Fruit fly (Drosophila melanogaster) whole organism: Measurements from ENCODE around the gene CG9577.

Source experiments
- CG8478 ChIP-seq: fragments of >200 bp; optimal IDR thresholded peaks from 2 replicates; lab custom pipeline; 2018; ENCODE audit warnings: inconsistent platforms
- EcR ChIP-seq, 2 experiments: fragments of >200 bp; optimal IDR thresholded peaks; 2 replicates each; lab custom pipeline; 2017; ENCODE audit warnings: missing biosample characterization in 2 of 2, missing genetic modification characterization in 2 of 2, missing genetic modification reagents in 2 of 2

- no peak for TF ChIP-seq EcR (GFP tag; optimal IDR thresholded peaks at IDR 0.05; lab: Kevin White, UChicago)
- TF ChIP-seq CG8478 (lab: Kevin White, UChicago), result no peak
Observed at dm6 chrX:20129554-20129953, 36.9 kb upstream of the CG9577 start.
